Worm (Caenorhabditis elegans): ENCODE results near the gene F43C9.2.

Gene F43C9.2

ce11 chrX:4787525-4787924, 4.1 kb downstream of the F43C9.2 start:
- no peak for TF ChIP-seq R02D3.7 (tag; optimal IDR thresholded peaks at IDR 0.05)
- TF ChIP-seq hmg-1.1 (GFP tag; IDR thresholded peaks at IDR 0.05) = 0 out of 2 replicates have a peak, but pooled peaks have one; percentile 33

- TF ChIP-seq mes-2 (tag; optimal IDR thresholded peaks at IDR 0.05; ENCODE audit: poor library complexity, severe bottlenecking) (peak; percentile 80), daf-19 (GFP tag; conservative IDR thresholded peaks at IDR 0.05) (peak; percentile 54; the same call in 1 of the 2 replicates), lin-38 (GFP tag; IDR thresholded peaks at IDR 0.05) (peak; percentile 76), skn-1 (tag; optimal IDR thresholded peaks at IDR 0.05) (no peak), fkh-10 (GFP tag; optimal IDR thresholded peaks at IDR 0.05) (no peak), daf-16 (GFP tag; optimal IDR thresholded peaks at IDR 0.05) (peak; percentile 51 to 67), daf-16 (tag; optimal IDR thresholded peaks at IDR 0.05) (peak; percentile 76), ceh-20 (GFP tag; IDR thresholded peaks at IDR 0.05) (peak; percentile 72; the same call in 1 of the 2 replicates), gei-8 (GFP tag; optimal IDR thresholded peaks at IDR 0.05) (peak; percentile 43), Y5F2A.4 (GFP tag; optimal IDR thresholded peaks at IDR 0.05) (peak; percentile 46), dve-1 (tag; optimal IDR thresholded peaks at IDR 0.05; ENCODE audit: insufficient read depth) (peak; percentile 72), mdt-29 (GFP tag; IDR thresholded peaks at IDR 0.05) (peak; percentile 36; the same call in 1 of the 2 replicates), ceh-44 (GFP tag; IDR thresholded peaks at IDR 0.05) (0 out of 2 replicates have a peak, but pooled peaks have one; percentile 24), nhr-42 (GFP tag; IDR thresholded peaks at IDR 0.05) (no peak), ztf-11 (tag; optimal IDR thresholded peaks at IDR 0.05) (no peak), aha-1 (tag) (peak; percentile 81), nhr-28 (tag; optimal IDR thresholded peaks at IDR 0.05) (peak; percentile 23), cey-2 (tag; optimal IDR thresholded peaks at IDR 0.05; ENCODE audit: borderline replicate concordance, insufficient read depth) (no peak), ceh-28 (tag; optimal IDR thresholded peaks at IDR 0.05) (no peak), ceh-82 (tag; optimal IDR thresholded peaks at IDR 0.05) (no peak), aly-2 (tag; optimal IDR thresholded peaks at IDR 0.05) (peak; percentile 54), pqm-1 (tag; optimal IDR thresholded peaks at IDR 0.05) (peak; percentile 11), zfp-3 (GFP tag; conservative IDR thresholded peaks at IDR 0.05) (0 out of 2 replicates have a peak, but pooled peaks have one; percentile 53), ceh-32 (tag; optimal IDR thresholded peaks at IDR 0.05; ENCODE audit: poor library complexity) (no peak), sdz-12 (GFP tag; optimal IDR thresholded peaks at IDR 0.05) (peak; percentile 57), lin-39 (tag; optimal IDR thresholded peaks at IDR 0.05) (no peak), lim-7 (GFP tag; IDR thresholded peaks at IDR 0.05) (peak; percentile 98), zip-11 (GFP tag; IDR thresholded peaks at IDR 0.05) (no peak), mep-1 (tag; optimal IDR thresholded peaks at IDR 0.05) (peak; percentile 58), ama-1 (optimal IDR thresholded peaks at IDR 0.05) (no peak), Y105C5A.15 (GFP tag; IDR thresholded peaks at IDR 0.05) (0 out of 2 replicates have a peak, but pooled peaks have one; percentile 70), ctbp-1 (GFP tag; IDR thresholded peaks at IDR 0.05) (peak; percentile 85), nhr-102 (tag; optimal IDR thresholded peaks at IDR 0.05) (peak; percentile 65), set-16 (GFP tag; IDR thresholded peaks at IDR 0.05) (no peak), hif-1 (tag; optimal IDR thresholded peaks at IDR 0.05) (peak in 1 of 2 experiments; percentile 33), attf-4 (tag; optimal IDR thresholded peaks at IDR 0.05) (no peak), lin-29 (GFP tag; IDR thresholded peaks at IDR 0.05) (peak; percentile 50; the same call in 1 of the 2 replicates), unc-130 (GFP tag; optimal IDR thresholded peaks at IDR 0.05) (peak; percentile 18), nhr-48 (tag; optimal IDR thresholded peaks at IDR 0.05) (peak; percentile 29), dmd-8 (GFP tag; IDR thresholded peaks at IDR 0.05) (peak; percentile 90), madf-5 (GFP tag; IDR thresholded peaks at IDR 0.05) (peak; percentile 76 to 77; a peak in 2 of 4 replicates), spr-1 (tag; optimal IDR thresholded peaks at IDR 0.05) (peak; percentile 25), ces-1 (GFP tag; optimal IDR thresholded peaks at IDR 0.05) (no peak), nhr-76 (tag; optimal IDR thresholded peaks at IDR 0.05) (no peak), mxl-2 (GFP tag; conservative IDR thresholded peaks at IDR 0.05) (peak; percentile 61; the same call in 1 of the 2 replicates), arid-1 (GFP tag; conservative IDR thresholded peaks at IDR 0.05) (peak; percentile 89), nhr-237 (tag; optimal IDR thresholded peaks at IDR 0.05) (no peak)
These were observed 5.5 kb downstream of the F43C9.2 start for ce11 chrX:4788958-4789357.
